Fruit fly (Drosophila melanogaster) whole organism, embryonic: Measurements from ENCODE around the gene mRpS30.

Experiments
- Bgb ChIP-seq: fragments of 200-800 bp; sonication (Bioruptor generic); IDR thresholded peaks from 2 replicates; pipeline ENCODE4 v1.3.6; 2022; ENCODE audit warnings: missing biosample characterization, missing genetic modification characterization; ENCODE audit not compliant: partially characterized antibody
- Blimp-1 ChIP-seq: fragments of 200-800 bp; sonication (Bioruptor generic); optimal IDR thresholded peaks from 3 replicates; lab custom pipeline; 2018; ENCODE audit warnings: missing biosample characterization, missing genetic modification characterization, mild to moderate bottlenecking, moderate library complexity, missing genetic modification reagents
- CG12104 ChIP-seq: fragments of 200-800 bp; sonication (Bioruptor generic); optimal IDR thresholded peaks from 3 replicates; lab custom pipeline; 2016; ENCODE audit warnings: missing biosample characterization, missing genetic modification characterization
- CG12391 ChIP-seq: fragments of 200-800 bp; sonication (Bioruptor generic); optimal IDR thresholded peaks from 3 replicates; lab custom pipeline; 2018; ENCODE audit warnings: missing biosample characterization, mild to moderate bottlenecking, missing genetic modification characterization, moderate library complexity
- CG14860 ChIP-seq: fragments of 200-800 bp; sonication (Bioruptor generic); IDR thresholded peaks from 3 replicates; pipeline ENCODE4 v1.3.6; 2022; ENCODE audit warnings: missing biosample characterization, missing genetic modification characterization; ENCODE audit not compliant: partially characterized antibody
- CG15479 ChIP-seq: fragments of 200-800 bp; sonication (Bioruptor generic); optimal IDR thresholded peaks from 3 replicates; lab custom pipeline; 2019; ENCODE audit warnings: missing biosample characterization, mild to moderate bottlenecking, missing genetic modification characterization, moderate library complexity
- CG15601 ChIP-seq: fragments of 200-800 bp; sonication (Bioruptor generic); optimal IDR thresholded peaks from 3 replicates; lab custom pipeline; 2019; ENCODE audit warnings: missing biosample characterization, mild to moderate bottlenecking, missing genetic modification characterization, moderate library complexity
- CG1603 ChIP-seq: fragments of 200-800 bp; sonication (Bioruptor generic); optimal IDR thresholded peaks from 2 replicates; lab custom pipeline; 2019; ENCODE audit warnings: missing biosample characterization, mild to moderate bottlenecking, missing genetic modification characterization, moderate library complexity
- CG18764 ChIP-seq: fragments of 200-800 bp; sonication (Bioruptor generic); optimal IDR thresholded peaks from 3 replicates; lab custom pipeline; 2016; ENCODE audit warnings: missing biosample characterization, missing genetic modification characterization
- CG2129 ChIP-seq: fragments of 200-800 bp; sonication (Bioruptor generic); IDR thresholded peaks from 2 replicates; pipeline ENCODE4 v1.3.6; 2022; ENCODE audit warnings: missing biosample characterization, missing genetic modification characterization; ENCODE audit not compliant: partially characterized antibody
- CG2199 ChIP-seq: fragments of 200-800 bp; sonication (Bioruptor generic); IDR thresholded peaks from 3 replicates; pipeline ENCODE4 v1.3.6; 2022; ENCODE audit warnings: missing biosample characterization, missing genetic modification characterization
- CG2678 ChIP-seq: fragments of 200-800 bp; sonication (Bioruptor generic); optimal IDR thresholded peaks from 3 replicates; lab custom pipeline; 2019; ENCODE audit warnings: missing biosample characterization, mild to moderate bottlenecking, missing genetic modification characterization, moderate library complexity
- CG31388 ChIP-seq: fragments of 200-800 bp; sonication (Bioruptor generic); optimal IDR thresholded peaks from 2 replicates; lab custom pipeline; 2016; ENCODE audit warnings: missing biosample characterization, missing genetic modification characterization
- CG34224 ChIP-seq: fragments of 200-800 bp; sonication (Bioruptor generic); IDR thresholded peaks from 3 replicates; pipeline ENCODE4 v1.3.6; 2022; ENCODE audit warnings: missing biosample characterization, missing genetic modification characterization; ENCODE audit not compliant: partially characterized antibody
- CG3995 ChIP-seq: fragments of 200-800 bp; sonication (Bioruptor generic); optimal IDR thresholded peaks from 3 replicates; lab custom pipeline; 2016; ENCODE audit warnings: missing biosample characterization, missing genetic modification characterization
- CG42726 ChIP-seq: fragments of 200-800 bp; sonication (Bioruptor generic); IDR thresholded peaks from 2 replicates; pipeline ENCODE4 v1.3.6; 2022; ENCODE audit warnings: missing biosample characterization, missing genetic modification characterization; ENCODE audit not compliant: partially characterized antibody
- CG6254 ChIP-seq: fragments of 200-800 bp; sonication (Bioruptor generic); optimal IDR thresholded peaks from 3 replicates; lab custom pipeline; 2017; ENCODE audit warnings: mild to moderate bottlenecking, missing biosample characterization, missing genetic modification reagents, missing genetic modification characterization
- CG6791 ChIP-seq: fragments of 200-800 bp; sonication (Bioruptor generic); IDR thresholded peaks from 3 replicates; pipeline ENCODE4 v1.3.6; 2022; ENCODE audit warnings: missing biosample characterization, missing genetic modification characterization; ENCODE audit not compliant: partially characterized antibody
- CG7745 ChIP-seq: fragments of 200-800 bp; sonication (Bioruptor generic); optimal IDR thresholded peaks from 2 replicates; lab custom pipeline; 2018; ENCODE audit warnings: missing biosample characterization, mild to moderate bottlenecking, missing genetic modification characterization, moderate library complexity
- CG7963 ChIP-seq: fragments of 200-800 bp; sonication (Bioruptor generic); IDR thresholded peaks from 3 replicates; pipeline ENCODE4 v1.3.6; 2022; ENCODE audit warnings: missing biosample characterization, missing genetic modification characterization; ENCODE audit not compliant: partially characterized antibody
- CG9437 ChIP-seq: fragments of 200-800 bp; sonication (Bioruptor generic); optimal IDR thresholded peaks from 2 replicates; lab custom pipeline; 2018; ENCODE audit warnings: missing biosample characterization, mild to moderate bottlenecking, missing genetic modification characterization
- D19A ChIP-seq: fragments of 200-800 bp; optimal IDR thresholded peaks from 3 replicates; lab custom pipeline; 2019; ENCODE audit warnings: missing biosample characterization, mild to moderate bottlenecking, missing genetic modification characterization, moderate library complexity
- Dfd ChIP-seq, 2 experiments: fragments of >200 bp; optimal IDR thresholded peaks; 2 replicates each; lab custom pipeline; 2017; ENCODE audit warnings: missing biosample characterization in 2 of 2, missing genetic modification characterization in 2 of 2
- Dll ChIP-seq: fragments of 200-800 bp; sonication (Bioruptor generic); IDR thresholded peaks from 4 replicates; pipeline ENCODE4 v1.3.6; 2022; ENCODE audit warnings: missing biosample characterization, missing genetic modification characterization; ENCODE audit not compliant: partially characterized antibody
- Doc3 ChIP-seq: fragments of 200-800 bp; sonication (Bioruptor generic); IDR thresholded peaks from 3 replicates; pipeline ENCODE4 v1.3.6; 2022; ENCODE audit warnings: missing biosample characterization, missing genetic modification characterization; ENCODE audit not compliant: partially characterized antibody
- Dref ChIP-seq: fragments of 200-800 bp; sonication (Bioruptor generic); IDR thresholded peaks from 2 replicates; pipeline ENCODE4 v1.3.6; 2022; ENCODE audit warnings: missing biosample characterization, missing genetic modification characterization
- E2f2 ChIP-seq: fragments of 200-800 bp; sonication (Bioruptor generic); IDR thresholded peaks from 2 replicates; pipeline ENCODE4 v1.3.6; 2022; ENCODE audit warnings: missing biosample characterization, missing genetic modification characterization
- Ets97D ChIP-seq: fragments of 200-800 bp; sonication (Bioruptor generic); optimal IDR thresholded peaks from 3 replicates; lab custom pipeline; 2016; ENCODE audit warnings: missing biosample characterization, missing genetic modification characterization
- Gug ChIP-seq: fragments of 200-800 bp; sonication (Bioruptor generic); IDR thresholded peaks from 4 replicates; pipeline ENCODE4 v1.3.6; 2022; ENCODE audit warnings: missing biosample characterization, missing genetic modification characterization
- MBD-R2 ChIP-seq: fragments of 200-800 bp; sonication (Bioruptor generic); IDR thresholded peaks from 2 replicates; pipeline ENCODE4 v1.3.6; 2022; ENCODE audit warnings: missing biosample characterization, missing genetic modification characterization
- Max ChIP-seq: fragments of 200-800 bp; sonication (Bioruptor generic); optimal IDR thresholded peaks from 2 replicates; lab custom pipeline; 2016; ENCODE audit warnings: missing biosample characterization, mild to moderate bottlenecking, missing genetic modification characterization
- Med ChIP-seq: fragments of 200-800 bp; sonication (Bioruptor generic); peaks from one replicate; lab custom pipeline; 2016; ENCODE audit warnings: missing biosample characterization, missing genetic modification characterization, mild to moderate bottlenecking, inconsistent platforms, moderate library complexity
- PHDP ChIP-seq: fragments of 200-800 bp; sonication (Bioruptor generic); optimal IDR thresholded peaks from 3 replicates; lab custom pipeline; 2018; ENCODE audit warnings: missing biosample characterization, mild to moderate bottlenecking, missing genetic modification characterization, moderate library complexity
- Sry-δ ChIP-seq: fragments of 200-800 bp; sonication (Bioruptor generic); optimal IDR thresholded peaks from 2 replicates; lab custom pipeline; 2016; ENCODE audit warnings: missing biosample characterization, missing genetic modification characterization
- Xbp1 ChIP-seq: fragments of 200-800 bp; sonication (Bioruptor generic); optimal IDR thresholded peaks from 3 replicates; lab custom pipeline; 2016; ENCODE audit warnings: missing biosample characterization, mild to moderate bottlenecking, missing genetic modification characterization
- YL-1 ChIP-seq: fragments of 200-800 bp; sonication (Bioruptor generic); optimal IDR thresholded peaks from 3 replicates; lab custom pipeline; 2017; ENCODE audit warnings: missing biosample characterization, mild to moderate bottlenecking, missing genetic modification characterization
- abd-A ChIP-seq: fragments of 200-800 bp; sonication (Bioruptor generic); optimal IDR thresholded peaks from 3 replicates; lab custom pipeline; 2019; ENCODE audit warnings: missing biosample characterization, mild to moderate bottlenecking, missing genetic modification characterization, moderate library complexity
- amos ChIP-seq: fragments of 200-800 bp; sonication (Bioruptor generic); IDR thresholded peaks from 2 replicates; pipeline ENCODE4 v1.3.6; 2022; ENCODE audit warnings: missing biosample characterization, missing genetic modification characterization; ENCODE audit not compliant: partially characterized antibody
- bowl ChIP-seq: fragments of 200-800 bp; sonication (Bioruptor generic); IDR thresholded peaks from 2 replicates; pipeline ENCODE4 v1.3.6; 2022; ENCODE audit warnings: missing biosample characterization, missing genetic modification characterization
- bsh ChIP-seq, 2 experiments: fragments of 200-800 bp; sonication (Bioruptor generic); optimal IDR thresholded peaks; 2 replicates each; lab custom pipeline; 2017 to 2018; ENCODE audit warnings: mild to moderate bottlenecking in 2 of 2, missing biosample characterization in 2 of 2, missing genetic modification characterization in 2 of 2, moderate library complexity in 1 of 2
- grau ChIP-seq: fragments of 200-800 bp; optimal IDR thresholded peaks from 3 replicates; lab custom pipeline; 2019; ENCODE audit warnings: missing biosample characterization, mild to moderate bottlenecking, missing genetic modification characterization, moderate library complexity
- gsb ChIP-seq: fragments of 200-800 bp; sonication (Bioruptor generic); IDR thresholded peaks from 2 replicates; pipeline ENCODE4 v1.3.6; 2022; ENCODE audit warnings: missing biosample characterization, missing genetic modification characterization
- mam ChIP-seq: fragments of 200-800 bp; sonication (Bioruptor generic); optimal IDR thresholded peaks from 3 replicates; lab custom pipeline; 2016; ENCODE audit warnings: missing biosample characterization, missing genetic modification characterization
- nerfin-2 ChIP-seq: fragments of 200-800 bp; sonication (Bioruptor generic); IDR thresholded peaks from 2 replicates; pipeline ENCODE4 v1.3.6; 2022; ENCODE audit warnings: missing biosample characterization, missing genetic modification characterization; ENCODE audit not compliant: partially characterized antibody
- nmo ChIP-seq: fragments of 200-800 bp; sonication (Bioruptor generic); optimal IDR thresholded peaks from 2 replicates; lab custom pipeline; 2018; ENCODE audit warnings: missing biosample characterization, mild to moderate bottlenecking, missing genetic modification characterization, moderate library complexity
- row ChIP-seq: fragments of 200-800 bp; sonication (Bioruptor generic); IDR thresholded peaks from 3 replicates; pipeline ENCODE4 v1.3.6; 2022; ENCODE audit warnings: missing biosample characterization, missing genetic modification characterization
- run ChIP-seq: fragments of 200-800 bp; sonication (Bioruptor generic); optimal IDR thresholded peaks from 3 replicates; lab custom pipeline; 2018; ENCODE audit warnings: missing biosample characterization, mild to moderate bottlenecking, missing genetic modification characterization
- sens ChIP-seq: fragments of 200-800 bp; sonication (Bioruptor generic); peaks from one replicate; lab custom pipeline; 2016; ENCODE audit warnings: missing biosample characterization, missing genetic modification characterization
- tgo ChIP-seq: fragments of 200-800 bp; sonication (Bioruptor generic); IDR thresholded peaks from 3 replicates; pipeline ENCODE4 v1.3.6; 2022; ENCODE audit warnings: missing biosample characterization, missing genetic modification characterization
- trem ChIP-seq: fragments of 200-800 bp; optimal IDR thresholded peaks from 3 replicates; lab custom pipeline; 2019; ENCODE audit warnings: missing biosample characterization, mild to moderate bottlenecking, missing genetic modification characterization, moderate library complexity

Gene mRpS30

DNA sequence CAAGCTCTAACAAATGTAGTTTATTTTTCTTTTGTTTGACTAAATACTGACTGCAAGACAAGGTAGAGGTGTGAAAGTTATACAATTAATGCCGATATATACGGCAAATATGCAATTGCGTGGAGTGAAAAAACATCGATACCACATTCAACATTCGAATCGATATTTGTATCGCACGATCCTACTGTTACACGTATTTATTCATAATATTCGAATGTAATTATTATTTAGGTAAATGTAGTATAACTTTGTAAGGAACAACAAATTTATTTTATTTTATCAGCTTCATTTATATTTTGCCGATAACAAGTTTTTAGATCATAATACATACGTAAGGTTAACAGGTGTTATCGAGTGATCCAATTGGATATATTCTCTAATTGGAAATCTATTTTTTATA, 49.5 kb downstream of the mRpS30 start, which contains the start of gene Chc (continued):
- TF ChIP-seq bowl (GFP tag; lab: Robert Waterston, UW) (no peak), Blimp-1 (GFP tag; lab: Kevin White, UChicago) (no peak), nmo (GFP tag; lab: Kevin White, UChicago) (peak; percentile 34), CG31388 (no peak), Xbp1 (GFP tag; lab: Kevin White, UChicago) (peak; percentile 20), Sry-δ (GFP tag; lab: Kevin White, UChicago) (peak; percentile 92), YL-1 (GFP tag; lab: Kevin White, UChicago) (no peak), CG7963 (peak; percentile 97), CG12391 (peak; percentile 3), CG7745 (tag; lab: Kevin White, UChicago) (no peak), CG6791 (GFP tag; lab: Robert Waterston, UW) (peak; percentile 98), grau (tag; lab: Kevin White, UChicago) (peak; percentile 9), trem (tag; lab: Kevin White, UChicago) (peak; percentile 44), Ets97D (peak; percentile 30), E2f2 (GFP tag; lab: Robert Waterston, UW) (peak; percentile 50; the same call in 1 of the 2 replicates), mam (peak; percentile 5), Med (peak; percentile 76), CG42726 (GFP tag; lab: Robert Waterston, UW) (peak; percentile 96), bsh (GFP tag; optimal IDR thresholded peaks at IDR 0.05; lab: Kevin White, UChicago) (no peak), PHDP (tag; lab: Kevin White, UChicago) (no peak), CG34224 (GFP tag; lab: Robert Waterston, UW) (peak; percentile 97), Bgb (GFP tag; lab: Robert Waterston, UW) (peak; percentile 98), sens (GFP tag; lab: Kevin White, UChicago) (peak; percentile 57), Dll (peak; percentile 94), MBD-R2 (GFP tag; lab: Robert Waterston, UW) (peak; percentile 59), CG2129 (GFP tag; lab: Robert Waterston, UW) (peak; percentile 88), nerfin-2 (peak; percentile 93), Doc3 (GFP tag; lab: Robert Waterston, UW) (peak; percentile 91), CG15601 (tag; lab: Kevin White, UChicago) (no peak), run (tag; lab: Kevin White, UChicago) (no peak), Max (GFP tag; lab: Kevin White, UChicago) (peak; percentile 13), Gug (GFP tag; lab: Robert Waterston, UW) (no peak), Dref (GFP tag; lab: Robert Waterston, UW) (peak; percentile 91), tgo (GFP tag; lab: Robert Waterston, UW) (no peak), Dfd (GFP tag; optimal IDR thresholded peaks at IDR 0.05; lab: Kevin White, UChicago) (no peak), CG14860 (GFP tag; lab: Robert Waterston, UW) (peak; percentile 97), CG9437 (GFP tag; lab: Kevin White, UChicago) (peak; percentile 16), abd-A (tag; lab: Kevin White, UChicago) (no peak), CG3995 (GFP tag; lab: Kevin White, UChicago) (peak; percentile 90), row (GFP tag; lab: Robert Waterston, UW) (peak; percentile 68), CG12104 (GFP tag; lab: Kevin White, UChicago) (no peak), CG2678 (tag; lab: Kevin White, UChicago) (no peak), CG15479 (peak; percentile 44), CG18764 (no peak), CG1603 (tag; lab: Kevin White, UChicago) (peak; percentile 75), amos (peak; percentile 99), D19A (tag; lab: Kevin White, UChicago) (peak; percentile 19), CG6254 (GFP tag; lab: Kevin White, UChicago) (no peak), gsb (GFP tag; lab: Robert Waterston, UW) (no peak), CG2199 (GFP tag; lab: Robert Waterston, UW) (no peak)
